Fruit fly (Drosophila melanogaster) whole organism, embryonic: ENCODE results near the gene Rdl.

Experiments
- CG13287 ChIP-seq: fragments of 200-800 bp; sonication (Bioruptor generic); IDR thresholded peaks from 2 replicates; pipeline ENCODE4 v1.3.6; 2022; ENCODE audit warnings: missing biosample characterization, missing genetic modification characterization; ENCODE audit not compliant: partially characterized antibody
- CG13894 ChIP-seq: fragments of 200-800 bp; sonication (Bioruptor generic); optimal IDR thresholded peaks from 3 replicates; lab custom pipeline; 2018; ENCODE audit warnings: missing biosample characterization, mild to moderate bottlenecking, missing genetic modification characterization, moderate library complexity
- CG14014 ChIP-seq: fragments of 200-800 bp; sonication (Bioruptor generic); IDR thresholded peaks from 2 replicates; pipeline ENCODE4 v1.3.6; 2022; ENCODE audit warnings: missing biosample characterization, missing genetic modification characterization
- CG14441 ChIP-seq: fragments of 200-800 bp; sonication (Bioruptor generic); IDR thresholded peaks from 2 replicates; pipeline ENCODE4 v1.3.6; 2022; ENCODE audit warnings: missing biosample characterization, missing genetic modification characterization
- CG1603 ChIP-seq: fragments of 200-800 bp; sonication (Bioruptor generic); optimal IDR thresholded peaks from 2 replicates; lab custom pipeline; 2019; ENCODE audit warnings: missing biosample characterization, mild to moderate bottlenecking, missing genetic modification characterization, moderate library complexity
- CG17385 ChIP-seq: fragments of 200-800 bp; sonication (Bioruptor generic); optimal IDR thresholded peaks from 3 replicates; lab custom pipeline; 2018; ENCODE audit warnings: missing biosample characterization, mild to moderate bottlenecking, missing genetic modification characterization
- CG30403 ChIP-seq: fragments of 200-800 bp; sonication (Bioruptor generic); optimal IDR thresholded peaks from 3 replicates; lab custom pipeline; 2016; ENCODE audit warnings: missing biosample characterization, missing genetic modification characterization
- CG3281 ChIP-seq: fragments of 200-800 bp; sonication (Bioruptor generic); optimal IDR thresholded peaks from 3 replicates; lab custom pipeline; 2017; ENCODE audit warnings: missing biosample characterization, mild to moderate bottlenecking, missing genetic modification characterization
- CG3407 ChIP-seq: fragments of 200-800 bp; sonication (Bioruptor generic); optimal IDR thresholded peaks from 2 replicates; lab custom pipeline; 2018; ENCODE audit warnings: missing biosample characterization, mild to moderate bottlenecking, missing genetic modification characterization
- CG34376 ChIP-seq: fragments of 200-800 bp; sonication (Bioruptor generic); optimal IDR thresholded peaks from 2 replicates; lab custom pipeline; 2018; ENCODE audit warnings: missing biosample characterization, mild to moderate bottlenecking, missing genetic modification characterization
- CG6765 ChIP-seq: fragments of 200-800 bp; sonication (Bioruptor generic); optimal IDR thresholded peaks from 3 replicates; lab custom pipeline; 2017; ENCODE audit warnings: missing biosample characterization, mild to moderate bottlenecking, missing genetic modification characterization
- CG7839 ChIP-seq: fragments of 200-800 bp; sonication (Bioruptor generic); optimal IDR thresholded peaks from 3 replicates; lab custom pipeline; 2018; ENCODE audit warnings: missing biosample characterization, mild to moderate bottlenecking, missing genetic modification characterization, moderate library complexity
- CG9727 ChIP-seq: fragments of 200-800 bp; sonication (Bioruptor generic); optimal IDR thresholded peaks from 3 replicates; lab custom pipeline; 2017; ENCODE audit warnings: missing biosample characterization, mild to moderate bottlenecking, missing genetic modification characterization
- Deaf1 ChIP-seq: fragments of 200-800 bp; optimal IDR thresholded peaks from 3 replicates; lab custom pipeline; 2019; ENCODE audit warnings: missing biosample characterization, mild to moderate bottlenecking, missing genetic modification characterization, moderate library complexity
- Dref ChIP-seq: fragments of 200-800 bp; sonication (Bioruptor generic); IDR thresholded peaks from 2 replicates; pipeline ENCODE4 v1.3.6; 2022; ENCODE audit warnings: missing biosample characterization, missing genetic modification characterization
- Drgx ChIP-seq: fragments of 200-800 bp; sonication (Bioruptor generic); IDR thresholded peaks from 2 replicates; pipeline ENCODE4 v1.3.6; 2022; ENCODE audit warnings: missing biosample characterization, missing genetic modification characterization
- Elba2 ChIP-seq: fragments of 200-800 bp; sonication (Bioruptor generic); optimal IDR thresholded peaks from 3 replicates; lab custom pipeline; 2016; ENCODE audit warnings: missing biosample characterization, missing genetic modification characterization
- GATAe ChIP-seq: fragments of 200-800 bp; sonication (Bioruptor generic); conservative IDR thresholded peaks from 2 replicates; pipeline ENCODE4 v1.3.6; 2022; ENCODE audit warnings: missing biosample characterization, missing genetic modification characterization
- HLH54F ChIP-seq: fragments of 200-800 bp; sonication (Bioruptor generic); optimal IDR thresholded peaks from 3 replicates; lab custom pipeline; 2016; ENCODE audit warnings: missing biosample characterization, missing genetic modification characterization
- Hand ChIP-seq: fragments of 200-800 bp; sonication (Bioruptor generic); optimal IDR thresholded peaks from 2 replicates; lab custom pipeline; 2017; ENCODE audit warnings: mild to moderate bottlenecking, missing biosample characterization, missing genetic modification reagents, missing genetic modification characterization
- Hr51 ChIP-seq, 2 experiments: fragments of 200-800 bp; sonication (Bioruptor generic); optimal IDR thresholded peaks; 2 replicates in 1 of 2; 3 replicates in 1 of 2; lab custom pipeline; 2016 to 2018; ENCODE audit warnings: missing biosample characterization in 2 of 2, missing genetic modification characterization in 2 of 2, mild to moderate bottlenecking in 1 of 2, moderate library complexity in 1 of 2
- Max ChIP-seq: fragments of 200-800 bp; sonication (Bioruptor generic); optimal IDR thresholded peaks from 2 replicates; lab custom pipeline; 2016; ENCODE audit warnings: missing biosample characterization, mild to moderate bottlenecking, missing genetic modification characterization
- Pdp1 ChIP-seq, 2 experiments: fragments of 200-800 bp; sonication (Bioruptor generic); optimal IDR thresholded peaks; 3 replicates each; lab custom pipeline; 2016; ENCODE audit warnings: missing biosample characterization in 2 of 2, missing genetic modification characterization in 2 of 2, mild to moderate bottlenecking in 1 of 2, moderate library complexity in 1 of 2
- Ssrp ChIP-seq: fragments of 200-800 bp; sonication (Bioruptor generic); optimal IDR thresholded peaks from 2 replicates; lab custom pipeline; 2018; ENCODE audit warnings: missing biosample characterization, mild to moderate bottlenecking, missing genetic modification characterization, moderate library complexity
- Trl ChIP-seq, 3 experiments: fragments of >200 bp in 2 of 3; fragments of 200-800 bp in 1 of 3; sonication (Bioruptor generic) in 1 of 3; optimal IDR thresholded peaks; 2 replicates in 1 of 3; 3 replicates in 2 of 3; lab custom pipeline; 2016 to 2017; ENCODE audit warnings: missing biosample characterization in 1 of 3, missing genetic modification characterization in 1 of 3
- al ChIP-seq: fragments of 200-800 bp; sonication (Bioruptor generic); IDR thresholded peaks from 2 replicates; pipeline ENCODE4 v1.3.6; 2022; ENCODE audit warnings: missing biosample characterization, missing genetic modification characterization
- cas ChIP-seq: fragments of 200-800 bp; sonication (Bioruptor generic); IDR thresholded peaks from 2 replicates; pipeline ENCODE4 v1.3.6; 2022; ENCODE audit warnings: missing biosample characterization, missing genetic modification characterization
- cato ChIP-seq: fragments of 200-800 bp; sonication (Bioruptor generic); optimal IDR thresholded peaks from 2 replicates; lab custom pipeline; 2016; ENCODE audit warnings: missing biosample characterization, missing genetic modification characterization, borderline replicate concordance
- cg ChIP-seq: fragments of 200-800 bp; sonication (Bioruptor generic); optimal IDR thresholded peaks from 3 replicates; lab custom pipeline; 2019; ENCODE audit warnings: missing biosample characterization, mild to moderate bottlenecking, missing genetic modification characterization, moderate library complexity
- chif ChIP-seq, 2 experiments: fragments of 200-800 bp; sonication (Bioruptor generic); optimal IDR thresholded peaks; 3 replicates each; lab custom pipeline; 2016; ENCODE audit warnings: missing biosample characterization in 2 of 2, missing genetic modification characterization in 2 of 2
- ci ChIP-seq: fragments of 200-800 bp; sonication (Bioruptor generic); IDR thresholded peaks from 3 replicates; pipeline ENCODE4 v1.3.6; 2022; ENCODE audit warnings: missing biosample characterization, missing genetic modification characterization
- danr ChIP-seq: fragments of 200-800 bp; sonication (Bioruptor generic); IDR thresholded peaks from 2 replicates; pipeline ENCODE4 v1.3.6; 2022; ENCODE audit warnings: missing biosample characterization, missing genetic modification characterization
- dmrt99B ChIP-seq: fragments of 200-800 bp; sonication (Bioruptor generic); optimal IDR thresholded peaks from 2 replicates; lab custom pipeline; 2018; ENCODE audit warnings: missing biosample characterization, mild to moderate bottlenecking, missing genetic modification characterization, moderate library complexity
- gem ChIP-seq: fragments of 200-800 bp; sonication (Bioruptor generic); optimal IDR thresholded peaks from 2 replicates; lab custom pipeline; 2019; ENCODE audit warnings: missing biosample characterization, mild to moderate bottlenecking, missing genetic modification characterization, moderate library complexity
- grau ChIP-seq: fragments of 200-800 bp; optimal IDR thresholded peaks from 3 replicates; lab custom pipeline; 2019; ENCODE audit warnings: missing biosample characterization, mild to moderate bottlenecking, missing genetic modification characterization, moderate library complexity
- ind ChIP-seq: fragments of 200-800 bp; sonication (Bioruptor generic); optimal IDR thresholded peaks from 3 replicates; lab custom pipeline; 2016; ENCODE audit warnings: missing biosample characterization, missing genetic modification characterization
- lbe ChIP-seq: fragments of 200-800 bp; sonication (Bioruptor generic); optimal IDR thresholded peaks from 2 replicates; lab custom pipeline; 2016; ENCODE audit warnings: missing biosample characterization, mild to moderate bottlenecking, missing genetic modification characterization
- odd ChIP-seq: fragments of 200-800 bp; sonication (Bioruptor generic); optimal IDR thresholded peaks from 2 replicates; lab custom pipeline; 2017; ENCODE audit warnings: missing biosample characterization, mild to moderate bottlenecking, missing genetic modification characterization
- pnt ChIP-seq: fragments of 200-800 bp; sonication (Bioruptor generic); optimal IDR thresholded peaks from 3 replicates; lab custom pipeline; 2016; ENCODE audit warnings: missing biosample characterization, missing genetic modification characterization
- row ChIP-seq: fragments of 200-800 bp; sonication (Bioruptor generic); IDR thresholded peaks from 3 replicates; pipeline ENCODE4 v1.3.6; 2022; ENCODE audit warnings: missing biosample characterization, missing genetic modification characterization
- slbo ChIP-seq: fragments of 200-800 bp; sonication (Bioruptor generic); IDR thresholded peaks from 2 replicates; pipeline ENCODE4 v1.3.6; 2022; ENCODE audit warnings: missing biosample characterization, missing genetic modification characterization
- so ChIP-seq: fragments of 200-800 bp; sonication (Bioruptor generic); IDR thresholded peaks from 3 replicates; pipeline ENCODE4 v1.3.6; 2022; ENCODE audit warnings: missing biosample characterization, missing genetic modification characterization
- tup ChIP-seq: fragments of 200-800 bp; sonication (Bioruptor generic); optimal IDR thresholded peaks from 2 replicates; lab custom pipeline; 2016; ENCODE audit warnings: missing biosample characterization, mild to moderate bottlenecking, missing genetic modification characterization, moderate library complexity
- vvl ChIP-seq: fragments of 200-800 bp; sonication (Bioruptor generic); IDR thresholded peaks from 2 replicates; pipeline ENCODE4 v1.3.6; 2022; ENCODE audit warnings: missing biosample characterization, missing genetic modification characterization
- yki ChIP-seq: fragments of >200 bp; optimal IDR thresholded peaks from 3 replicates; lab custom pipeline; 2018
- z ChIP-seq: fragments of 200-800 bp; sonication (Bioruptor generic); IDR thresholded peaks from 3 replicates; pipeline ENCODE4 v1.3.6; 2022; ENCODE audit warnings: missing biosample characterization, missing genetic modification characterization
- zen2 ChIP-seq: fragments of 200-800 bp; sonication (Bioruptor generic); IDR thresholded peaks from 3 replicates; pipeline ENCODE4 v1.3.6; 2022; ENCODE audit warnings: missing biosample characterization, missing genetic modification characterization; ENCODE audit not compliant: partially characterized antibody

Rdl gene

dm6 chr3L:9125261-9126020 lies 56.5 kb downstream of the Rdl start:
- TF ChIP-seq grau (tag; lab: Kevin White, UChicago) = peak; percentile 43
- peak; percentile 84 for TF ChIP-seq Deaf1
- TF ChIP-seq CG3407 (GFP tag; lab: Kevin White, UChicago) = no peak
- TF ChIP-seq odd (GFP tag; lab: Kevin White, UChicago) = peak; percentile 9
- TF ChIP-seq CG14441 (GFP tag; lab: Robert Waterston, UW) = no peak
- peak; percentile 47 for TF ChIP-seq CG14014 (GFP tag; lab: Robert Waterston, UW)
- no peak for TF ChIP-seq pnt (GFP tag; lab: Kevin White, UChicago)
- TF ChIP-seq Ssrp (tag; lab: Kevin White, UChicago) = peak; percentile 7
- no peak for TF ChIP-seq Dref (GFP tag; lab: Robert Waterston, UW)
- peak; percentile 2 for TF ChIP-seq CG3281 (GFP tag; lab: Kevin White, UChicago)
- TF ChIP-seq CG7839 (tag; lab: Kevin White, UChicago) = peak; percentile 43
- TF ChIP-seq HLH54F (GFP tag; lab: Kevin White, UChicago) = no peak
- TF ChIP-seq CG13894 (tag; lab: Kevin White, UChicago) = peak; percentile 100
- no peak for TF ChIP-seq lbe (GFP tag; lab: Kevin White, UChicago)
- peak; percentile 37; the same call in 1 of the 3 replicates for TF ChIP-seq so (GFP tag; lab: Robert Waterston, UW)
- peak; percentile 35; the same call in 1 of the 2 replicates for TF ChIP-seq CG13287 (GFP tag; lab: Robert Waterston, UW)
- TF ChIP-seq GATAe (GFP tag; lab: Robert Waterston, UW) = peak; percentile 39; the same call in 1 of the 2 replicates
- peak; percentile 26; the same call in 1 of the 2 replicates for TF ChIP-seq slbo (GFP tag; lab: Robert Waterston, UW)
- TF ChIP-seq CG17385 (GFP tag; lab: Kevin White, UChicago) = peak; percentile 5
- peak; percentile 95 for TF ChIP-seq Trl (optimal IDR thresholded peaks at IDR 0.05; lab: Kevin White, UChicago)
- peak; percentile 18 for TF ChIP-seq Trl (GFP tag; optimal IDR thresholded peaks at IDR 0.05; lab: Kevin White, UChicago)
- TF ChIP-seq tup (GFP tag; lab: Kevin White, UChicago) = no peak
- TF ChIP-seq CG1603 (tag; lab: Kevin White, UChicago) = peak; percentile 31
- no peak for TF ChIP-seq chif (GFP tag; optimal IDR thresholded peaks at IDR 0.05; lab: Kevin White, UChicago)
- peak; percentile 84 for TF ChIP-seq z
- peak; percentile 6 for TF ChIP-seq Max (GFP tag; lab: Kevin White, UChicago)
- TF ChIP-seq gem = peak; percentile 51
- TF ChIP-seq CG30403 = peak; percentile 49
- 0 out of 3 replicates have a peak, but pooled peaks have one; percentile 52 for TF ChIP-seq zen2 (GFP tag; lab: Robert Waterston, UW)
- TF ChIP-seq al (GFP tag; lab: Robert Waterston, UW) = peak; percentile 4; the same call in 1 of the 2 replicates
- TF ChIP-seq yki (lab: Kevin White, UChicago) = peak; percentile 87
- TF ChIP-seq ind (GFP tag; lab: Kevin White, UChicago) = peak; percentile 26
- peak; percentile 43 for TF ChIP-seq cg (GFP tag; lab: Kevin White, UChicago)
- TF ChIP-seq CG34376 (GFP tag; lab: Kevin White, UChicago) = peak; percentile 20
- TF ChIP-seq Hr51 (GFP tag; optimal IDR thresholded peaks at IDR 0.05; lab: Kevin White, UChicago) = peak in 1 of 2 experiments; percentile 43
- no peak for TF ChIP-seq cato (GFP tag; lab: Kevin White, UChicago)
- TF ChIP-seq vvl (GFP tag; lab: Robert Waterston, UW) = peak; percentile 43; the same call in 1 of the 2 replicates
- TF ChIP-seq Elba2 (GFP tag; lab: Kevin White, UChicago) = peak; percentile 99
- peak in 1 of 2 experiments; percentile 41 for TF ChIP-seq Pdp1 (GFP tag; optimal IDR thresholded peaks at IDR 0.05; lab: Kevin White, UChicago)
- TF ChIP-seq dmrt99B (tag; lab: Kevin White, UChicago) = peak; percentile 39
- TF ChIP-seq danr (GFP tag; lab: Robert Waterston, UW) = 0 out of 2 replicates have a peak, but pooled peaks have one; percentile 13
- peak; percentile 18 for TF ChIP-seq CG9727 (GFP tag; lab: Kevin White, UChicago)
- TF ChIP-seq cas (GFP tag; lab: Robert Waterston, UW) = no peak
- TF ChIP-seq Hand (GFP tag; lab: Kevin White, UChicago) = peak; percentile 30
- TF ChIP-seq CG6765 = peak; percentile 23
- 0 out of 3 replicates have a peak, but pooled peaks have one; percentile 20 for TF ChIP-seq row (GFP tag; lab: Robert Waterston, UW)
- peak; percentile 50; the same call in 2 of the 3 replicates for TF ChIP-seq ci (GFP tag; lab: Robert Waterston, UW)
- peak; percentile 16; the same call in 1 of the 2 replicates for TF ChIP-seq Drgx
